Fruit fly (Drosophila melanogaster): Measurements from ENCODE around the gene CG5274.

CG5274 gene

dm6 chr3L:20427449-20427848, at the start of gene CG5274:
CG5274 (minus strand) TSS chr3L:20427666.
- no peak for TF ChIP-seq CG12605 (GFP tag; IDR thresholded peaks at IDR 0.05)
- TF ChIP-seq rn (GFP tag; IDR thresholded peaks at IDR 0.05), result no peak
- no peak for TF ChIP-seq CG32121 (GFP tag; IDR thresholded peaks at IDR 0.05)
- TF ChIP-seq fd96Ca (GFP tag; IDR thresholded peaks at IDR 0.05), result no peak
- TF ChIP-seq CG8301 (tag; optimal IDR thresholded peaks at IDR 0.05), result no peak
- no peak for TF ChIP-seq D1 (tag; optimal IDR thresholded peaks at IDR 0.05)
- TF ChIP-seq CG13204 (GFP tag; optimal IDR thresholded peaks at IDR 0.05), result no peak
- no peak for TF ChIP-seq Pif1A (GFP tag; optimal IDR thresholded peaks at IDR 0.05)
- no peak for TF ChIP-seq gl (tag; optimal IDR thresholded peaks at IDR 0.05)
- TF ChIP-seq CG10348 (GFP tag; IDR thresholded peaks at IDR 0.05), result no peak
- TF ChIP-seq CG8159 (tag; optimal IDR thresholded peaks at IDR 0.05), result no peak
- TF ChIP-seq CG17806 (tag; optimal IDR thresholded peaks at IDR 0.05), result no peak
- no peak for TF ChIP-seq CG9948 (tag; optimal IDR thresholded peaks at IDR 0.05)
- TF ChIP-seq CG34367 (tag; optimal IDR thresholded peaks at IDR 0.05), result no peak
- no peak for TF ChIP-seq CG15710 (tag; optimal IDR thresholded peaks at IDR 0.05)
- no peak for TF ChIP-seq EcR (GFP tag; optimal IDR thresholded peaks at IDR 0.05)
- no peak for TF ChIP-seq CG14655 (GFP tag; optimal IDR thresholded peaks at IDR 0.05)
- TF ChIP-seq Snoo (tag; optimal IDR thresholded peaks at IDR 0.05), result no peak
- no peak for TF ChIP-seq CG4496 (GFP tag; IDR thresholded peaks at IDR 0.05)
- TF ChIP-seq Pif1B (GFP tag; optimal IDR thresholded peaks at IDR 0.05), result no peak

dm6 chr3L:20474789-20475208, 47.3 kb upstream of the CG5274 start:
- TF ChIP-seq CG32121 (GFP tag; IDR thresholded peaks at IDR 0.05), result no peak
- TF ChIP-seq CG8301 (tag; optimal IDR thresholded peaks at IDR 0.05), result peak; percentile 81
- no peak for TF ChIP-seq rn (GFP tag; IDR thresholded peaks at IDR 0.05)
- peak; percentile 73 for TF ChIP-seq CG15710 (tag; optimal IDR thresholded peaks at IDR 0.05)
- TF ChIP-seq CG4496 (GFP tag; IDR thresholded peaks at IDR 0.05), result no peak
- TF ChIP-seq CG34367 (tag; optimal IDR thresholded peaks at IDR 0.05), result peak; percentile 59
- TF ChIP-seq Pif1A (GFP tag; optimal IDR thresholded peaks at IDR 0.05), result peak; percentile 90
- peak; percentile 47 for TF ChIP-seq gl (tag; optimal IDR thresholded peaks at IDR 0.05)
- no peak for TF ChIP-seq Ets98B (GFP tag; IDR thresholded peaks at IDR 0.05)
- peak; percentile 75 for TF ChIP-seq D1 (tag; optimal IDR thresholded peaks at IDR 0.05)
- TF ChIP-seq CG9948 (tag; optimal IDR thresholded peaks at IDR 0.05), result peak; percentile 64
- TF ChIP-seq CG10348 (GFP tag; IDR thresholded peaks at IDR 0.05), result no peak
- TF ChIP-seq CG8159 (tag; optimal IDR thresholded peaks at IDR 0.05), result peak; percentile 80
- TF ChIP-seq Pif1B (GFP tag; optimal IDR thresholded peaks at IDR 0.05), result peak; percentile 83
- peak; percentile 83 for TF ChIP-seq CG14655 (GFP tag; optimal IDR thresholded peaks at IDR 0.05)
- peak; percentile 83 for TF ChIP-seq Snoo (tag; optimal IDR thresholded peaks at IDR 0.05)
- peak; percentile 84 for TF ChIP-seq CG17806 (tag; optimal IDR thresholded peaks at IDR 0.05)

- TF ChIP-seq gl (tag; optimal IDR thresholded peaks at IDR 0.05) (no peak), CG8159 (tag; optimal IDR thresholded peaks at IDR 0.05) (no peak), CG14655 (GFP tag; optimal IDR thresholded peaks at IDR 0.05) (no peak), CG10348 (GFP tag; IDR thresholded peaks at IDR 0.05) (no peak), Snoo (tag; optimal IDR thresholded peaks at IDR 0.05) (no peak), CG15710 (tag; optimal IDR thresholded peaks at IDR 0.05) (no peak)
Measured at dm6 chr3L:20474197-20474788, 46.8 kb upstream of the CG5274 start, which contains the start of gene isoQC. isoQC (plus strand) TSS chr3L:20474466.

- TF ChIP-seq CG10348 (GFP tag; IDR thresholded peaks at IDR 0.05), result no peak
- peak; percentile 80 for TF ChIP-seq CG32121 (GFP tag; IDR thresholded peaks at IDR 0.05)
- TF ChIP-seq CG8301 (tag; optimal IDR thresholded peaks at IDR 0.05), result peak; percentile 65
- peak; percentile 72 for TF ChIP-seq Snoo (tag; optimal IDR thresholded peaks at IDR 0.05)
- TF ChIP-seq CG17806 (tag; optimal IDR thresholded peaks at IDR 0.05), result peak; percentile 72
- no peak for TF ChIP-seq gl (tag; optimal IDR thresholded peaks at IDR 0.05)
- peak; percentile 51 for TF ChIP-seq Pif1B (GFP tag; optimal IDR thresholded peaks at IDR 0.05)
- TF ChIP-seq Pif1A (GFP tag; optimal IDR thresholded peaks at IDR 0.05), result peak; percentile 52
- peak; percentile 88 for TF ChIP-seq CG4496 (GFP tag; IDR thresholded peaks at IDR 0.05)
- peak; percentile 57; the same call in 2 of the 3 replicates for TF ChIP-seq fd96Ca (GFP tag; IDR thresholded peaks at IDR 0.05)
- peak; percentile 71 for TF ChIP-seq CG34367 (tag; optimal IDR thresholded peaks at IDR 0.05)
- peak; percentile 81 for TF ChIP-seq CG8159 (tag; optimal IDR thresholded peaks at IDR 0.05)
- peak; percentile 64 for TF ChIP-seq CG12605 (GFP tag; IDR thresholded peaks at IDR 0.05)
- peak; percentile 77 for TF ChIP-seq CG14655 (GFP tag; optimal IDR thresholded peaks at IDR 0.05)
- peak; percentile 67 for TF ChIP-seq Ets98B (GFP tag; IDR thresholded peaks at IDR 0.05)
- peak; percentile 82 for TF ChIP-seq CG15710 (tag; optimal IDR thresholded peaks at IDR 0.05)
- peak; percentile 18 for TF ChIP-seq D1 (tag; optimal IDR thresholded peaks at IDR 0.05)
- TF ChIP-seq CG13204 (GFP tag; optimal IDR thresholded peaks at IDR 0.05), result no peak
- TF ChIP-seq rn (GFP tag; IDR thresholded peaks at IDR 0.05), result peak; percentile 61
- peak; percentile 74 for TF ChIP-seq CG9948 (tag; optimal IDR thresholded peaks at IDR 0.05)
- no peak for TF ChIP-seq EcR (GFP tag; optimal IDR thresholded peaks at IDR 0.05)
Measured at dm6 chr3L:20473021-20473799, 45.7 kb upstream of the CG5274 start, which contains the start of the genes CG32428 and CG5969. CG32428 (minus strand) TSS chr3L:20473723. CG5969 (plus strand) TSS chr3L:20473783.

- TF ChIP-seq CG15710 (tag; optimal IDR thresholded peaks at IDR 0.05) (no peak), EcR (GFP tag; optimal IDR thresholded peaks at IDR 0.05) (peak; percentile 33), Pif1B (GFP tag; optimal IDR thresholded peaks at IDR 0.05) (no peak), CG32121 (GFP tag; IDR thresholded peaks at IDR 0.05) (no peak)
Measured at dm6 chr3L:20472607-20473006, 45.1 kb upstream of the CG5274 start.

Measured in whole organism, pupa.